Worm (Caenorhabditis elegans) whole organism, midembryonic: ENCODE data around the gene cash-1.

Source experiments
- T22C8.4 ChIP-seq: fragments of 200-800 bp; sonication (Bioruptor generic); IDR thresholded peaks from 2 replicates; pipeline ENCODE4 v1.3.6; 2022; ENCODE audit warnings: missing genetic modification characterization, missing compliant biosample characterization
- cog-1 ChIP-seq: sonication (generic microtip); optimal IDR thresholded peaks from 2 replicates; lab custom pipeline; 2016; ENCODE audit warnings: missing genetic modification characterization, missing compliant biosample characterization
- ref-1 ChIP-seq: fragments of 200-800 bp; sonication (Bioruptor generic); conservative IDR thresholded peaks from 2 replicates; pipeline ENCODE4 v1.3.6; 2022; ENCODE audit warnings: missing genetic modification reagents, missing genetic modification characterization, missing compliant biosample characterization
- ztf-23 ChIP-seq: fragments of 200-800 bp; sonication (Bioruptor generic); IDR thresholded peaks from 2 replicates; pipeline ENCODE4 v1.3.6; 2022; ENCODE audit warnings: missing genetic modification reagents, missing genetic modification characterization, missing compliant biosample characterization

ce11 chrV:10404701-10405100, 42.6 kb downstream of the cash-1 start:
- TF ChIP-seq ref-1 (GFP tag; lab: Robert Waterston, UW) (no peak), ztf-23 (no peak), cog-1 (tag; lab: Kevin White, UChicago) (no peak), T22C8.4 (GFP tag; lab: Robert Waterston, UW) (no peak)
